Worm (Caenorhabditis elegans): Measurements from ENCODE around the gene dpf-5.

- TF ChIP-seq egl-27 (tag; optimal IDR thresholded peaks at IDR 0.05) (no peak), lin-15B (tag; optimal IDR thresholded peaks at IDR 0.05) (no peak)
Measured at ce11 chrIV:4788332-4788731, 18.1 kb downstream of the dpf-5 start, which contains the start of gene nhr-104.
